Worm (Caenorhabditis elegans) whole organism, L1 larva: Measurements from ENCODE around the gene usp-50.

Source experiments
- fkh-8 ChIP-seq: sonication (generic microtip); optimal IDR thresholded peaks from 2 replicates; lab custom pipeline; 2016; ENCODE audit warnings: mild to moderate bottlenecking, missing genetic modification characterization, missing compliant biosample characterization
- isw-1 ChIP-seq: fragments of 200-800 bp; sonication (Bioruptor generic); IDR thresholded peaks from 2 replicates; pipeline ENCODE4 v1.3.6; 2022; ENCODE audit warnings: missing genetic modification characterization, missing compliant biosample characterization
- nhr-12 ChIP-seq: sonication (generic microtip); optimal IDR thresholded peaks from 2 replicates; lab custom pipeline; 2017; ENCODE audit warnings: missing biosample characterization, missing genetic modification characterization
- nhr-237 ChIP-seq: fragments of 150-350 bp; optimal IDR thresholded peaks from 2 replicates; lab custom pipeline; 2014; ENCODE audit warnings: missing biosample characterization, missing genetic modification characterization

DNA sequence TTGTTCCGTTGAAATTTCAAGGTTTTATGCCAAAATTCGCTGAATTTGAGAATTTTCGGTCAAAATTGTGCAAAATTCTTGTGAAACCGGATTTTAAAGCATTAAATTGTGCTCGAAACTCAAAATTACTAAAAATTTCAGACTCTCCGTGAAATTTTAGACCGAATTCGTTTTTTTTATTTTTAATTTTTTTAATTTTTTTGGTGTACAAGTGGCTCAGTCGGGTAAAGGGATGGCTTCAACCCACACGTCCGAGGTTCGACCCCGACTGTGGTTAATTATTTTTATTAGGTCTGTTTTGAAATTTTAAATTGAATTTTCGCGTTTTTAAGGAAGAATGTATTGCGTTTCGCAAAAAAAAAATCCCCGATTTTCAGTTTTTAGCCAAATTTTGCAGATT lies 14.3 kb downstream of the usp-50 start:
- TF ChIP-seq isw-1 (GFP tag; lab: Robert Waterston, UW) (no peak), nhr-12 (no peak), fkh-8 (tag; lab: Kevin White, UChicago) (no peak), nhr-237 (no peak)
